Worm (Caenorhabditis elegans) whole organism, mixed stage, embryonic: ENCODE results near the gene lido-9.

ENCODE experiments used
- ceh-39 ChIP-seq: fragments of 150-350 bp; optimal IDR thresholded peaks from 2 replicates; lab custom pipeline; 2014; ENCODE audit warnings: missing biosample characterization, missing genetic modification characterization
- lin-32 ChIP-seq: fragments of 200-800 bp; sonication (Bioruptor generic); optimal IDR thresholded peaks from 2 replicates; lab custom pipeline; 2018; ENCODE audit warnings: mild to moderate bottlenecking, missing genetic modification characterization, missing compliant biosample characterization
- nhr-237 ChIP-seq: fragments of 150-350 bp; optimal IDR thresholded peaks from 2 replicates; lab custom pipeline; 2014; ENCODE audit warnings: missing biosample characterization, missing genetic modification characterization
- snpc-4 ChIP-seq: fragments of 150-350 bp; optimal IDR thresholded peaks from 2 replicates; lab custom pipeline; 2014; ENCODE audit warnings: missing biosample characterization, missing genetic modification characterization
- sptf-1 ChIP-seq: sonication (generic microtip); optimal IDR thresholded peaks from 2 replicates; lab custom pipeline; 2017; ENCODE audit warnings: mild to moderate bottlenecking, missing genetic modification characterization, moderate library complexity, missing compliant biosample characterization
- unc-120 ChIP-seq: sonication (generic microtip); optimal IDR thresholded peaks from 2 replicates; lab custom pipeline; 2017; ENCODE audit warnings: missing genetic modification characterization, missing compliant biosample characterization; ENCODE audit not compliant: poor library complexity, severe bottlenecking
- ztf-11 ChIP-seq: fragments of 150-350 bp; optimal IDR thresholded peaks from 2 replicates; lab custom pipeline; 2014; ENCODE audit warnings: missing biosample characterization, missing genetic modification characterization

Gene lido-9

ce11 chrII:3051332-3051731, 50.8 kb downstream of the lido-9 start:
- no peak for TF ChIP-seq ztf-11 (tag; lab: Kevin White, UChicago)
- TF ChIP-seq snpc-4 (tag; lab: Kevin White, UChicago): no peak
- no peak for TF ChIP-seq sptf-1
- no peak for TF ChIP-seq lin-32 (GFP tag; lab: Kevin White, UChicago)
- no peak for TF ChIP-seq ceh-39 (tag; lab: Kevin White, UChicago)
- no peak for TF ChIP-seq nhr-237 (tag; lab: Kevin White, UChicago)
- TF ChIP-seq unc-120: no peak
